Worm (Caenorhabditis elegans) whole organism, mixed stage, embryonic: Measurements from ENCODE around the gene F49E8.6.

Experiments used
- M03D4.4 ChIP-seq: sonication (generic microtip); optimal IDR thresholded peaks from 2 replicates; lab custom pipeline; 2017; ENCODE audit warnings: mild to moderate bottlenecking, missing genetic modification characterization, missing compliant biosample characterization
- blmp-1 ChIP-seq: fragments of 150-350 bp; optimal IDR thresholded peaks from 2 replicates; lab custom pipeline; 2014; ENCODE audit warnings: missing biosample characterization, missing genetic modification characterization
- elt-3 ChIP-seq: fragments of 150-350 bp; optimal IDR thresholded peaks from 2 replicates; lab custom pipeline; 2014; ENCODE audit warnings: missing biosample characterization, missing genetic modification characterization
- lin-13 ChIP-seq: fragments of 150-350 bp; optimal IDR thresholded peaks from 2 replicates; lab custom pipeline; 2014; ENCODE audit warnings: missing biosample characterization, missing genetic modification characterization
- mep-1 ChIP-seq: fragments of 150-350 bp; optimal IDR thresholded peaks from 2 replicates; lab custom pipeline; 2017; ENCODE audit warnings: missing biosample characterization, missing genetic modification reagents, missing genetic modification characterization, inconsistent platforms
- nhr-76 ChIP-seq: sonication (generic microtip); optimal IDR thresholded peaks from 2 replicates; lab custom pipeline; 2017; ENCODE audit warnings: missing biosample characterization, missing genetic modification characterization
- sptf-1 ChIP-seq: sonication (generic microtip); optimal IDR thresholded peaks from 2 replicates; lab custom pipeline; 2017; ENCODE audit warnings: mild to moderate bottlenecking, missing genetic modification characterization, moderate library complexity, missing compliant biosample characterization
- unc-39 ChIP-seq: fragments of 150-350 bp; optimal IDR thresholded peaks from 2 replicates; lab custom pipeline; 2014; ENCODE audit warnings: missing biosample characterization, missing genetic modification characterization
- unc-62 ChIP-seq: fragments of 150-350 bp; optimal IDR thresholded peaks from 2 replicates; lab custom pipeline; 2014; ENCODE audit warnings: missing biosample characterization, missing genetic modification reagents, missing genetic modification characterization

DNA sequence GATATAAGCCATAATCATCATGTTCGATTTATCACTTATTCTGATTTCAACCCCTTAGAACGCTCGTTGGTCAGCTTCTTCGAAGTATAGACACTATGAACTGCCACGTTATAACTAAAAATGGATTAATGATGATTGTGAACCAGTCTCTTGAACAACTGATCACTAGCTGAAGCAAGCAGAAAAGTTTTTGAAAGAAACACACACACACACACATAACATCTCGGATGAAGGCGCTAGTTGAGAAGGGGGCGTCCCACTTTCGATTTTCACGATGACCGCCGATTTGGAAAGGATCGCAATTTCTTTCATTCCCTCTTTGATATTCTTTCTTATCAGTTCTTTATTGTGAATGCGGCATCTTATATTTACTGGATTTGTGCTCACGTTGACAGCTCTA lies 14.1 kb upstream of the F49E8.6 start, which contains the start of gene clec-180:
- TF ChIP-seq nhr-76 (tag; lab: Kevin White, UChicago) (no peak), unc-62 (GFP tag; lab: Kevin White, UChicago) (no peak), mep-1 (no peak), M03D4.4 (tag; lab: Kevin White, UChicago) (no peak), elt-3 (tag; lab: Kevin White, UChicago) (no peak), blmp-1 (tag; lab: Kevin White, UChicago) (no peak), sptf-1 (tag; lab: Kevin White, UChicago) (no peak), unc-39 (tag; lab: Kevin White, UChicago) (no peak), lin-13 (tag; lab: Kevin White, UChicago) (no peak)
